Fruit fly (Drosophila melanogaster) whole organism, embryonic: ENCODE measurements around the gene Sec20.
A peak's percentile ranks its signal among the peaks of the same experiment; 100 is the strongest.

Experiments used
- CG10959 ChIP-seq: fragments of 200-800 bp; sonication (Bioruptor generic); IDR thresholded peaks from 2 replicates; pipeline ENCODE4 v1.3.6; 2022; ENCODE audit warnings: missing biosample characterization, missing genetic modification characterization
- CG11085 ChIP-seq: fragments of 200-800 bp; sonication (Bioruptor generic); IDR thresholded peaks from 2 replicates; pipeline ENCODE4 v1.3.6; 2022; ENCODE audit warnings: missing biosample characterization, missing genetic modification characterization
- CG11456 ChIP-seq: fragments of 200-800 bp; sonication (Bioruptor generic); IDR thresholded peaks from 3 replicates; pipeline ENCODE4 v1.3.6; 2022; ENCODE audit warnings: missing biosample characterization, missing genetic modification characterization
- CG11696 ChIP-seq: fragments of 200-800 bp; sonication (Bioruptor generic); IDR thresholded peaks from 2 replicates; pipeline ENCODE4 v1.3.6; 2022; ENCODE audit warnings: missing biosample characterization, missing genetic modification characterization
- CG12391 ChIP-seq: fragments of 200-800 bp; sonication (Bioruptor generic); optimal IDR thresholded peaks from 3 replicates; lab custom pipeline; 2018; ENCODE audit warnings: missing biosample characterization, mild to moderate bottlenecking, missing genetic modification characterization, moderate library complexity
- CG12942 ChIP-seq: fragments of 200-800 bp; sonication (Bioruptor generic); optimal IDR thresholded peaks from 3 replicates; lab custom pipeline; 2016; ENCODE audit warnings: missing biosample characterization, missing genetic modification characterization
- CG13287 ChIP-seq: fragments of 200-800 bp; sonication (Bioruptor generic); IDR thresholded peaks from 2 replicates; pipeline ENCODE4 v1.3.6; 2022; ENCODE audit warnings: missing biosample characterization, missing genetic modification characterization; ENCODE audit not compliant: partially characterized antibody
- CG15073 ChIP-seq: fragments of 200-800 bp; sonication (Bioruptor generic); optimal IDR thresholded peaks from 2 replicates; lab custom pipeline; 2016; ENCODE audit warnings: missing biosample characterization, missing genetic modification characterization
- CG15601 ChIP-seq: fragments of 200-800 bp; sonication (Bioruptor generic); optimal IDR thresholded peaks from 3 replicates; lab custom pipeline; 2019; ENCODE audit warnings: missing biosample characterization, mild to moderate bottlenecking, missing genetic modification characterization, moderate library complexity
- CG1603 ChIP-seq: fragments of 200-800 bp; sonication (Bioruptor generic); optimal IDR thresholded peaks from 2 replicates; lab custom pipeline; 2019; ENCODE audit warnings: missing biosample characterization, mild to moderate bottlenecking, missing genetic modification characterization, moderate library complexity
- CG17359 ChIP-seq: fragments of 200-800 bp; sonication (Bioruptor generic); optimal IDR thresholded peaks from 3 replicates; lab custom pipeline; 2018; ENCODE audit warnings: missing biosample characterization, mild to moderate bottlenecking, missing genetic modification characterization, moderate library complexity
- CG17802 ChIP-seq: fragments of 200-800 bp; sonication (Bioruptor generic); optimal IDR thresholded peaks from 2 replicates; lab custom pipeline; 2018; ENCODE audit warnings: missing biosample characterization, mild to moderate bottlenecking, missing genetic modification characterization, moderate library complexity
- CG2199 ChIP-seq: fragments of 200-800 bp; sonication (Bioruptor generic); IDR thresholded peaks from 3 replicates; pipeline ENCODE4 v1.3.6; 2022; ENCODE audit warnings: missing biosample characterization, missing genetic modification characterization
- CG30431 ChIP-seq: fragments of 200-800 bp; sonication (Bioruptor generic); optimal IDR thresholded peaks from 2 replicates; lab custom pipeline; 2017; ENCODE audit warnings: missing biosample characterization, missing genetic modification characterization
- CG32767 ChIP-seq: fragments of 200-800 bp; sonication (Bioruptor generic); IDR thresholded peaks from 2 replicates; pipeline ENCODE4 v1.3.6; 2022; ENCODE audit warnings: missing biosample characterization, missing genetic modification characterization
- CG4328 ChIP-seq: fragments of 200-800 bp; sonication (Bioruptor generic); optimal IDR thresholded peaks from 3 replicates; lab custom pipeline; 2017; ENCODE audit warnings: missing biosample characterization, missing genetic modification reagents, missing genetic modification characterization
- CG4820 ChIP-seq: fragments of 200-800 bp; sonication (Bioruptor generic); optimal IDR thresholded peaks from 3 replicates; lab custom pipeline; 2016; ENCODE audit warnings: missing biosample characterization, missing genetic modification characterization
- CG6689 ChIP-seq: fragments of 200-800 bp; sonication (Bioruptor generic); IDR thresholded peaks from 2 replicates; pipeline ENCODE4 v1.3.6; 2022; ENCODE audit warnings: missing biosample characterization, missing genetic modification characterization
- CG7556 ChIP-seq: fragments of 200-800 bp; sonication (Bioruptor generic); optimal IDR thresholded peaks from 2 replicates; lab custom pipeline; 2017; ENCODE audit warnings: missing biosample characterization, mild to moderate bottlenecking, missing genetic modification characterization
- CG8478 ChIP-seq: fragments of >200 bp; optimal IDR thresholded peaks from 2 replicates; lab custom pipeline; 2018
- CG9932 ChIP-seq: fragments of 200-800 bp; sonication (Bioruptor generic); IDR thresholded peaks from 2 replicates; pipeline ENCODE4 v1.3.6; 2022; ENCODE audit warnings: missing biosample characterization, missing genetic modification characterization
- CHES-1-like ChIP-seq: fragments of 200-800 bp; sonication (Bioruptor generic); optimal IDR thresholded peaks from 2 replicates; lab custom pipeline; 2016; ENCODE audit warnings: missing biosample characterization, missing genetic modification characterization
- Dbx ChIP-seq: fragments of 200-800 bp; sonication (Bioruptor generic); IDR thresholded peaks from 3 replicates; pipeline ENCODE4 v1.3.6; 2022; ENCODE audit warnings: missing biosample characterization, missing genetic modification characterization
- Dfd ChIP-seq, 2 experiments: fragments of >200 bp; optimal IDR thresholded peaks; 2 replicates each; lab custom pipeline; 2017; ENCODE audit warnings: missing biosample characterization in 2 of 2, missing genetic modification characterization in 2 of 2
- Ets65A ChIP-seq: fragments of 200-800 bp; sonication (Bioruptor generic); peaks from one replicate; lab custom pipeline; 2016; ENCODE audit warnings: missing biosample characterization, missing genetic modification characterization
- H2.0 ChIP-seq: fragments of 200-800 bp; sonication (Bioruptor generic); IDR thresholded peaks from 2 replicates; pipeline ENCODE4 v1.3.6; 2022; ENCODE audit warnings: missing biosample characterization, missing genetic modification characterization
- HLHmδ ChIP-seq: fragments of 200-800 bp; sonication (Bioruptor generic); optimal IDR thresholded peaks from 2 replicates; lab custom pipeline; 2018; ENCODE audit warnings: missing biosample characterization, mild to moderate bottlenecking, missing genetic modification characterization, moderate library complexity
- Hmx ChIP-seq: fragments of 200-800 bp; sonication (Bioruptor generic); optimal IDR thresholded peaks from 2 replicates; lab custom pipeline; 2016; ENCODE audit warnings: missing biosample characterization, missing genetic modification characterization
- Hr51 ChIP-seq, 2 experiments: fragments of 200-800 bp; sonication (Bioruptor generic); optimal IDR thresholded peaks; 2 replicates in 1 of 2; 3 replicates in 1 of 2; lab custom pipeline; 2016 to 2018; ENCODE audit warnings: missing biosample characterization in 2 of 2, missing genetic modification characterization in 2 of 2, mild to moderate bottlenecking in 1 of 2, moderate library complexity in 1 of 2
- MBD-R2 ChIP-seq: fragments of 200-800 bp; sonication (Bioruptor generic); IDR thresholded peaks from 2 replicates; pipeline ENCODE4 v1.3.6; 2022; ENCODE audit warnings: missing biosample characterization, missing genetic modification characterization
- Neu2 ChIP-seq: fragments of 200-800 bp; sonication (Bioruptor generic); optimal IDR thresholded peaks from 3 replicates; lab custom pipeline; 2016; ENCODE audit warnings: missing biosample characterization, missing genetic modification characterization, borderline replicate concordance
- Oli ChIP-seq: fragments of 200-800 bp; sonication (Bioruptor generic); optimal IDR thresholded peaks from 2 replicates; lab custom pipeline; 2018; ENCODE audit warnings: missing biosample characterization, mild to moderate bottlenecking, missing genetic modification characterization, moderate library complexity
- Optix ChIP-seq: fragments of 200-800 bp; sonication (Bioruptor generic); IDR thresholded peaks from 3 replicates; pipeline ENCODE4 v1.3.6; 2022; ENCODE audit warnings: missing biosample characterization, missing genetic modification characterization
- Side ChIP-seq: fragments of 200-800 bp; sonication (Bioruptor generic); optimal IDR thresholded peaks from 2 replicates; lab custom pipeline; 2016; ENCODE audit warnings: missing biosample characterization, missing genetic modification characterization
- Ssrp ChIP-seq: fragments of 200-800 bp; sonication (Bioruptor generic); optimal IDR thresholded peaks from 2 replicates; lab custom pipeline; 2018; ENCODE audit warnings: missing biosample characterization, mild to moderate bottlenecking, missing genetic modification characterization, moderate library complexity
- Xbp1 ChIP-seq: fragments of 200-800 bp; sonication (Bioruptor generic); optimal IDR thresholded peaks from 3 replicates; lab custom pipeline; 2016; ENCODE audit warnings: missing biosample characterization, mild to moderate bottlenecking, missing genetic modification characterization
- ab ChIP-seq: fragments of 200-800 bp; sonication (Bioruptor generic); optimal IDR thresholded peaks from 2 replicates; lab custom pipeline; 2016; ENCODE audit warnings: missing biosample characterization, missing genetic modification characterization
- bab2 ChIP-seq: fragments of 200-800 bp; sonication (Bioruptor generic); optimal IDR thresholded peaks from 2 replicates; lab custom pipeline; 2016; ENCODE audit warnings: missing biosample characterization, missing genetic modification characterization
- chif ChIP-seq, 2 experiments: fragments of 200-800 bp; sonication (Bioruptor generic); optimal IDR thresholded peaks; 3 replicates each; lab custom pipeline; 2016; ENCODE audit warnings: missing biosample characterization in 2 of 2, missing genetic modification characterization in 2 of 2
- chm ChIP-seq: fragments of 200-800 bp; sonication (Bioruptor generic); IDR thresholded peaks from 2 replicates; pipeline ENCODE4 v1.3.6; 2022; ENCODE audit warnings: missing biosample characterization, missing genetic modification characterization
- corto ChIP-seq: fragments of 200-800 bp; sonication (Bioruptor generic); optimal IDR thresholded peaks from 2 replicates; lab custom pipeline; 2016; ENCODE audit warnings: missing biosample characterization, mild to moderate bottlenecking, missing genetic modification characterization, moderate library complexity
- disco-r ChIP-seq: fragments of 200-800 bp; sonication (Bioruptor generic); optimal IDR thresholded peaks from 2 replicates; lab custom pipeline; 2016; ENCODE audit warnings: missing biosample characterization, missing genetic modification characterization
- dpn ChIP-seq, 2 experiments: fragments of 200-800 bp; sonication (Bioruptor generic); optimal IDR thresholded peaks; 3 replicates each; lab custom pipeline; 2016; ENCODE audit warnings: missing biosample characterization in 2 of 2, missing genetic modification characterization in 2 of 2
- esg ChIP-seq: fragments of 200-800 bp; sonication (Bioruptor generic); conservative IDR thresholded peaks from 2 replicates; pipeline ENCODE4 v1.3.6; 2022; ENCODE audit warnings: missing biosample characterization, missing genetic modification characterization
- eve ChIP-seq, 2 experiments: fragments of >200 bp; optimal IDR thresholded peaks; 2 replicates each; lab custom pipeline; 2017; ENCODE audit warnings: missing biosample characterization in 2 of 2, missing genetic modification characterization in 2 of 2
- gt ChIP-seq: fragments of 200-800 bp; sonication (Bioruptor generic); IDR thresholded peaks from 2 replicates; pipeline ENCODE4 v1.3.6; 2022; ENCODE audit warnings: missing biosample characterization, missing genetic modification characterization
- lmd ChIP-seq: fragments of 200-800 bp; sonication (Bioruptor generic); IDR thresholded peaks from 2 replicates; pipeline ENCODE4 v1.3.6; 2022; ENCODE audit warnings: missing biosample characterization, missing genetic modification characterization
- phol ChIP-seq: fragments of 200-800 bp; sonication (Bioruptor generic); optimal IDR thresholded peaks from 3 replicates; lab custom pipeline; 2018; ENCODE audit warnings: missing biosample characterization, mild to moderate bottlenecking, missing genetic modification characterization, moderate library complexity
- ranshi ChIP-seq: fragments of 200-800 bp; sonication (Bioruptor generic); IDR thresholded peaks from 2 replicates; pipeline ENCODE4 v1.3.6; 2022; ENCODE audit warnings: missing biosample characterization, missing genetic modification characterization
- sc ChIP-seq, 3 experiments: fragments of >200 bp in 2 of 3; fragments of 200-800 bp in 1 of 3; sonication (Bioruptor generic) in 1 of 3; optimal IDR thresholded peaks; 2 replicates in 2 of 3; 3 replicates in 1 of 3; lab custom pipeline; 2017; ENCODE audit warnings: mild to moderate bottlenecking in 1 of 3, missing biosample characterization in 1 of 3, missing genetic modification characterization in 1 of 3, missing genetic modification reagents in 1 of 3
- tgo ChIP-seq: fragments of 200-800 bp; sonication (Bioruptor generic); IDR thresholded peaks from 3 replicates; pipeline ENCODE4 v1.3.6; 2022; ENCODE audit warnings: missing biosample characterization, missing genetic modification characterization

Gene Sec20

dm6 chr3R:5861218-5861902, 37.0 kb upstream of the Sec20 start (continued):
- TF ChIP-seq Xbp1 (GFP tag; lab: Kevin White, UChicago) (peak; percentile 14), CG17359 (peak; percentile 17), bab2 (GFP tag; lab: Kevin White, UChicago) (no peak), CG12391 (tag; lab: Kevin White, UChicago) (peak; percentile 15), chif (GFP tag; optimal IDR thresholded peaks at IDR 0.05; lab: Kevin White, UChicago) (no peak), CG8478 (lab: Kevin White, UChicago) (no peak), CHES-1-like (GFP tag; lab: Kevin White, UChicago) (no peak), CG6689 (no peak), CG10959 (no peak), CG17802 (tag; lab: Kevin White, UChicago) (no peak), CG15073 (GFP tag; lab: Kevin White, UChicago) (no peak), Ssrp (tag; lab: Kevin White, UChicago) (no peak), Optix (no peak), Oli (tag; lab: Kevin White, UChicago) (no peak), CG4328 (GFP tag; lab: Kevin White, UChicago) (no peak), CG13287 (GFP tag; lab: Robert Waterston, UW) (no peak), H2.0 (GFP tag; lab: Robert Waterston, UW) (no peak), CG7556 (GFP tag; lab: Kevin White, UChicago) (peak; percentile 72), Neu2 (no peak), CG30431 (GFP tag; lab: Kevin White, UChicago) (no peak), CG15601 (tag; lab: Kevin White, UChicago) (no peak), CG9932 (GFP tag; lab: Robert Waterston, UW) (peak; percentile 70), CG2199 (GFP tag; lab: Robert Waterston, UW) (no peak), disco-r (no peak), Hr51 (GFP tag; optimal IDR thresholded peaks at IDR 0.05; lab: Kevin White, UChicago) (no peak), eve (GFP tag; optimal IDR thresholded peaks at IDR 0.05; lab: Kevin White, UChicago) (no peak), gt (GFP tag; lab: Robert Waterston, UW) (no peak), esg (GFP tag; lab: Robert Waterston, UW) (no peak), HLHmδ (GFP tag; lab: Kevin White, UChicago) (no peak), CG32767 (no peak), sc (optimal IDR thresholded peaks at IDR 0.05; lab: Kevin White, UChicago) (no peak), sc (GFP tag; optimal IDR thresholded peaks at IDR 0.05; lab: Kevin White, UChicago) (no peak), ranshi (GFP tag; lab: Robert Waterston, UW) (no peak), Side (GFP tag; lab: Kevin White, UChicago) (no peak), CG4820 (GFP tag; lab: Kevin White, UChicago) (no peak), CG11696 (GFP tag; lab: Robert Waterston, UW) (peak; percentile 31; the same call in 1 of the 2 replicates), corto (GFP tag; lab: Kevin White, UChicago) (no peak), ab (GFP tag; lab: Kevin White, UChicago) (no peak), Ets65A (GFP tag; lab: Kevin White, UChicago) (peak; percentile 91), Hmx (GFP tag; lab: Kevin White, UChicago) (no peak), dpn (GFP tag; optimal IDR thresholded peaks at IDR 0.05; lab: Kevin White, UChicago) (peak; percentile 16 to 47), Dbx (GFP tag; lab: Robert Waterston, UW) (peak; percentile 28; the same call in 1 of the 3 replicates), CG11085 (GFP tag; lab: Robert Waterston, UW) (no peak), CG12942 (no peak), MBD-R2 (GFP tag; lab: Robert Waterston, UW) (peak; percentile 44; the same call in 1 of the 2 replicates), Dfd (GFP tag; optimal IDR thresholded peaks at IDR 0.05; lab: Kevin White, UChicago) (no peak), lmd (GFP tag; lab: Robert Waterston, UW) (peak; percentile 34), phol (tag; lab: Kevin White, UChicago) (no peak), CG1603 (tag; lab: Kevin White, UChicago) (no peak), tgo (no peak), chm (GFP tag; lab: Robert Waterston, UW) (no peak), CG11456 (peak; percentile 73; the same call in 2 of the 3 replicates)
